Fruit fly (Drosophila melanogaster) whole organism, prepupa: Measurements from ENCODE around the gene mdlc.

ENCODE experiments used
- Blimp-1 ChIP-seq: fragments of 200-800 bp; sonication (Bioruptor generic); optimal IDR thresholded peaks from 3 replicates; lab custom pipeline; 2017; ENCODE audit warnings: missing biosample characterization, missing genetic modification characterization, mild to moderate bottlenecking, moderate library complexity, missing genetic modification reagents
- CG10631 ChIP-seq: fragments of 200-800 bp; sonication (Bioruptor generic); optimal IDR thresholded peaks from 2 replicates; lab custom pipeline; 2016; ENCODE audit warnings: missing biosample characterization, missing genetic modification characterization
- CG10669 ChIP-seq: fragments of 200-800 bp; sonication (Bioruptor generic); optimal IDR thresholded peaks from 3 replicates; lab custom pipeline; 2018; ENCODE audit warnings: missing biosample characterization, mild to moderate bottlenecking, missing genetic modification characterization, moderate library complexity
- CG11294 ChIP-seq: fragments of 200-800 bp; sonication (Bioruptor generic); IDR thresholded peaks from 2 replicates; pipeline ENCODE4 v1.3.6; 2022; ENCODE audit warnings: missing biosample characterization, missing genetic modification characterization
- CG11762 ChIP-seq: fragments of 200-800 bp; sonication (Bioruptor generic); optimal IDR thresholded peaks from 3 replicates; lab custom pipeline; 2016; ENCODE audit warnings: missing biosample characterization, missing genetic modification characterization; ENCODE audit not compliant: insufficient read depth
- CG15336 ChIP-seq: fragments of 200-800 bp; sonication (Bioruptor generic); IDR thresholded peaks from 2 replicates; pipeline ENCODE4 v1.3.6; 2022; ENCODE audit warnings: missing biosample characterization, missing genetic modification characterization
- CG1621 ChIP-seq: fragments of 200-800 bp; sonication (Bioruptor generic); optimal IDR thresholded peaks from 3 replicates; lab custom pipeline; 2018; ENCODE audit warnings: missing biosample characterization, mild to moderate bottlenecking, missing genetic modification characterization
- CG16779 ChIP-seq: fragments of 200-800 bp; sonication (Bioruptor generic); optimal IDR thresholded peaks from 3 replicates; lab custom pipeline; 2017; ENCODE audit warnings: missing biosample characterization, mild to moderate bottlenecking, missing genetic modification characterization
- CG31627 ChIP-seq: fragments of 200-800 bp; sonication (Bioruptor generic); optimal IDR thresholded peaks from 3 replicates; lab custom pipeline; 2016; ENCODE audit warnings: missing biosample characterization, missing genetic modification characterization
- CG3919 ChIP-seq: fragments of 200-800 bp; sonication (Bioruptor generic); optimal IDR thresholded peaks from 3 replicates; lab custom pipeline; 2016; ENCODE audit warnings: missing biosample characterization, missing genetic modification characterization
- CG4318 ChIP-seq: fragments of 200-800 bp; sonication (Bioruptor generic); optimal IDR thresholded peaks from 3 replicates; lab custom pipeline; 2017; ENCODE audit warnings: missing biosample characterization, mild to moderate bottlenecking, missing genetic modification characterization
- CG6163 ChIP-seq: fragments of 200-800 bp; sonication (Bioruptor generic); IDR thresholded peaks from 3 replicates; pipeline ENCODE4 v1.3.6; 2022; ENCODE audit warnings: missing biosample characterization, missing genetic modification characterization
- CG6276 ChIP-seq: fragments of 200-800 bp; sonication (Bioruptor generic); optimal IDR thresholded peaks from 2 replicates; lab custom pipeline; 2017; ENCODE audit warnings: missing biosample characterization, mild to moderate bottlenecking, missing genetic modification characterization
- CG6808 ChIP-seq: fragments of 200-800 bp; sonication (Bioruptor generic); optimal IDR thresholded peaks from 3 replicates; lab custom pipeline; 2017; ENCODE audit warnings: missing biosample characterization, missing genetic modification characterization, mild to moderate bottlenecking, moderate library complexity, missing genetic modification reagents
- CG7368 ChIP-seq: fragments of 200-800 bp; sonication (Bioruptor generic); optimal IDR thresholded peaks from 3 replicates; lab custom pipeline; 2016; ENCODE audit warnings: missing biosample characterization, missing genetic modification characterization
- CG8119 ChIP-seq: fragments of 200-800 bp; sonication (Bioruptor generic); IDR thresholded peaks from 3 replicates; pipeline ENCODE4 v1.3.6; 2022; ENCODE audit warnings: missing biosample characterization, missing genetic modification characterization
- CG8319 ChIP-seq: fragments of 200-800 bp; sonication (Bioruptor generic); optimal IDR thresholded peaks from 3 replicates; lab custom pipeline; 2016; ENCODE audit warnings: missing biosample characterization, missing genetic modification characterization
- CG8632 ChIP-seq: fragments of 200-800 bp; sonication (Bioruptor generic); optimal IDR thresholded peaks from 3 replicates; lab custom pipeline; 2016; ENCODE audit warnings: missing biosample characterization, missing genetic modification characterization
- CG9139 ChIP-seq: fragments of 200-800 bp; sonication (Bioruptor generic); optimal IDR thresholded peaks from 3 replicates; lab custom pipeline; 2017; ENCODE audit warnings: missing biosample characterization, mild to moderate bottlenecking, missing genetic modification characterization
- Eip75B ChIP-seq: fragments of 200-800 bp; sonication (Bioruptor generic); optimal IDR thresholded peaks from 3 replicates; lab custom pipeline; 2016; ENCODE audit warnings: missing biosample characterization, missing genetic modification characterization
- Eip78C ChIP-seq: fragments of 200-800 bp; sonication (Bioruptor generic); peaks from one replicate; lab custom pipeline; 2016; ENCODE audit warnings: missing biosample characterization, missing genetic modification characterization
- Eip93F ChIP-seq: fragments of 200-800 bp; sonication (Bioruptor generic); optimal IDR thresholded peaks from 2 replicates; lab custom pipeline; 2016; ENCODE audit warnings: missing biosample characterization, mild to moderate bottlenecking, missing genetic modification characterization
- Ets21C ChIP-seq: fragments of 200-800 bp; sonication (Bioruptor generic); optimal IDR thresholded peaks from 3 replicates; lab custom pipeline; 2016; ENCODE audit warnings: missing biosample characterization, missing genetic modification characterization
- Hr38 ChIP-seq: sonication (Bioruptor generic); optimal IDR thresholded peaks from 2 replicates; lab custom pipeline; 2016; ENCODE audit warnings: missing biosample characterization, missing genetic modification characterization
- Hr4 ChIP-seq: fragments of 200-800 bp; sonication (Bioruptor generic); optimal IDR thresholded peaks from 3 replicates; lab custom pipeline; 2016; ENCODE audit warnings: missing biosample characterization, missing genetic modification characterization
- Lpt ChIP-seq: fragments of 200-800 bp; sonication (Bioruptor generic); optimal IDR thresholded peaks from 3 replicates; lab custom pipeline; 2016; ENCODE audit warnings: missing biosample characterization, missing genetic modification characterization
- Met ChIP-seq: fragments of 200-800 bp; sonication (Bioruptor generic); optimal IDR thresholded peaks from 3 replicates; lab custom pipeline; 2016; ENCODE audit warnings: missing biosample characterization, missing genetic modification characterization
- OdsH ChIP-seq: fragments of 200-800 bp; sonication (Bioruptor generic); optimal IDR thresholded peaks from 3 replicates; lab custom pipeline; 2016; ENCODE audit warnings: missing biosample characterization, missing genetic modification characterization
- Smox ChIP-seq: fragments of 200-800 bp; sonication (Bioruptor generic); optimal IDR thresholded peaks from 3 replicates; lab custom pipeline; 2016; ENCODE audit warnings: missing biosample characterization, missing genetic modification characterization
- achi ChIP-seq: fragments of 200-800 bp; sonication (Bioruptor generic); optimal IDR thresholded peaks from 3 replicates; lab custom pipeline; 2016; ENCODE audit warnings: missing biosample characterization, missing genetic modification characterization
- acj6 ChIP-seq: fragments of 200-800 bp; sonication (Bioruptor generic); optimal IDR thresholded peaks from 3 replicates; lab custom pipeline; 2016; ENCODE audit warnings: missing biosample characterization, missing genetic modification characterization
- cyc ChIP-seq: fragments of 200-800 bp; sonication (Bioruptor generic); optimal IDR thresholded peaks from 3 replicates; lab custom pipeline; 2016; ENCODE audit warnings: missing biosample characterization, missing genetic modification characterization
- dsx ChIP-seq: fragments of 200-800 bp; optimal IDR thresholded peaks from 3 replicates; lab custom pipeline; 2019; ENCODE audit warnings: missing biosample characterization, mild to moderate bottlenecking, missing genetic modification characterization, moderate library complexity; ENCODE audit not compliant: poor library complexity, severe bottlenecking
- esn ChIP-seq: fragments of 200-800 bp; sonication (Bioruptor generic); optimal IDR thresholded peaks from 2 replicates; lab custom pipeline; 2016; ENCODE audit warnings: missing biosample characterization, mild to moderate bottlenecking, missing genetic modification characterization, moderate library complexity
- fd59A ChIP-seq: fragments of 200-800 bp; sonication (Bioruptor generic); optimal IDR thresholded peaks from 2 replicates; lab custom pipeline; 2017; ENCODE audit warnings: missing biosample characterization, mild to moderate bottlenecking, missing genetic modification characterization, missing genetic modification reagents
- fd85E ChIP-seq: fragments of 200-800 bp; sonication (Bioruptor generic); optimal IDR thresholded peaks from 3 replicates; lab custom pipeline; 2016; ENCODE audit warnings: missing biosample characterization, missing genetic modification characterization
- fkh ChIP-seq: fragments of 200-800 bp; sonication (Bioruptor generic); optimal IDR thresholded peaks from 3 replicates; lab custom pipeline; 2017; ENCODE audit warnings: missing biosample characterization, mild to moderate bottlenecking, missing genetic modification characterization, moderate library complexity
- lz ChIP-seq: fragments of 200-800 bp; sonication (Bioruptor generic); optimal IDR thresholded peaks from 3 replicates; lab custom pipeline; 2016; ENCODE audit warnings: missing biosample characterization, missing genetic modification characterization
- pdm3 ChIP-seq: fragments of 200-800 bp; sonication (Bioruptor generic); optimal IDR thresholded peaks from 3 replicates; lab custom pipeline; 2016; ENCODE audit warnings: missing biosample characterization, missing genetic modification characterization
- salr ChIP-seq, 2 experiments: fragments of 200-800 bp; sonication (Bioruptor generic); optimal IDR thresholded peaks; 3 replicates each; lab custom pipeline; 2016 to 2018; ENCODE audit warnings: missing biosample characterization in 2 of 2, missing genetic modification characterization in 2 of 2, mild to moderate bottlenecking in 1 of 2
- spab ChIP-seq: fragments of 200-800 bp; sonication (Bioruptor generic); optimal IDR thresholded peaks from 2 replicates; lab custom pipeline; 2017; ENCODE audit warnings: missing biosample characterization, mild to moderate bottlenecking, missing genetic modification characterization, missing genetic modification reagents
- ss ChIP-seq, 2 experiments: fragments of 200-800 bp; sonication (Bioruptor generic); optimal IDR thresholded peaks; 2 replicates in 1 of 2; 3 replicates in 1 of 2; lab custom pipeline; 2017 to 2018; ENCODE audit warnings: mild to moderate bottlenecking in 2 of 2, missing biosample characterization in 2 of 2, missing genetic modification characterization in 2 of 2, moderate library complexity in 1 of 2
- svp ChIP-seq: fragments of 200-800 bp; sonication (Bioruptor generic); peaks from one replicate; lab custom pipeline; 2016; ENCODE audit warnings: missing biosample characterization, missing genetic modification characterization
- topi ChIP-seq: fragments of 200-800 bp; sonication (Bioruptor generic); optimal IDR thresholded peaks from 3 replicates; lab custom pipeline; 2016; ENCODE audit warnings: missing biosample characterization, missing genetic modification characterization

Gene mdlc

dm6 chr3R:20057501-20057900, at the start of gene mdlc:
mdlc (plus strand) TSS chr3R:20057748.
- TF ChIP-seq CG10631 (GFP tag; lab: Kevin White, UChicago), result peak; percentile 14
- no peak for TF ChIP-seq CG8319 (GFP tag; lab: Kevin White, UChicago)
- peak; percentile 71 for TF ChIP-seq svp (GFP tag; lab: Kevin White, UChicago)
- peak; percentile 87 for TF ChIP-seq fkh
- TF ChIP-seq CG4318 (GFP tag; lab: Kevin White, UChicago), result no peak

- TF ChIP-seq Lpt (GFP tag; lab: Kevin White, UChicago), result no peak
- peak; percentile 11 for TF ChIP-seq CG7368
- no peak for TF ChIP-seq ss (GFP tag; optimal IDR thresholded peaks at IDR 0.05; lab: Kevin White, UChicago)
- no peak for TF ChIP-seq Eip75B (GFP tag; lab: Kevin White, UChicago)
- peak; percentile 79 for TF ChIP-seq cyc
- TF ChIP-seq esn, result peak; percentile 30
- no peak for TF ChIP-seq CG10669 (GFP tag; lab: Kevin White, UChicago)
- no peak for TF ChIP-seq topi
- no peak for TF ChIP-seq salr (GFP tag; optimal IDR thresholded peaks at IDR 0.05; lab: Kevin White, UChicago)
- TF ChIP-seq Smox, result no peak
- TF ChIP-seq Eip78C (GFP tag; lab: Kevin White, UChicago), result peak; percentile 83
- no peak for TF ChIP-seq CG6808 (GFP tag; lab: Kevin White, UChicago)
- peak; percentile 49 for TF ChIP-seq CG6163 (GFP tag; lab: Robert Waterston, UW)
- no peak for TF ChIP-seq OdsH
- TF ChIP-seq lz (GFP tag; lab: Kevin White, UChicago), result peak; percentile 28
- peak; percentile 22 for TF ChIP-seq Blimp-1
- no peak for TF ChIP-seq Hr38 (GFP tag; lab: Kevin White, UChicago)
- no peak for TF ChIP-seq CG1621 (tag; lab: Kevin White, UChicago)
- TF ChIP-seq svp (GFP tag; lab: Kevin White, UChicago), result no peak
- peak; percentile 29; the same call in 1 of the 3 replicates for TF ChIP-seq CG8119 (GFP tag; lab: Robert Waterston, UW)
- no peak for TF ChIP-seq Hr4 (GFP tag; lab: Kevin White, UChicago)
- no peak for TF ChIP-seq Eip93F (GFP tag; lab: Kevin White, UChicago)
- TF ChIP-seq CG11762 (GFP tag; lab: Kevin White, UChicago), result peak; percentile 36
- TF ChIP-seq achi, result no peak
- no peak for TF ChIP-seq CG4318 (GFP tag; lab: Kevin White, UChicago)
- TF ChIP-seq CG11294 (GFP tag; lab: Robert Waterston, UW), result no peak
- no peak for TF ChIP-seq fkh
- no peak for TF ChIP-seq spab (GFP tag; lab: Kevin White, UChicago)
- TF ChIP-seq acj6, result no peak
- no peak for TF ChIP-seq Ets21C (GFP tag; lab: Kevin White, UChicago)
- peak; percentile 47 for TF ChIP-seq CG10631 (GFP tag; lab: Kevin White, UChicago)
- peak; percentile 61 for TF ChIP-seq CG3919 (GFP tag; lab: Kevin White, UChicago)
- TF ChIP-seq CG16779 (tag; lab: Kevin White, UChicago), result no peak
- TF ChIP-seq CG8632, result no peak
- TF ChIP-seq CG31627 (GFP tag; lab: Kevin White, UChicago), result no peak
- TF ChIP-seq fd59A (GFP tag; lab: Kevin White, UChicago), result no peak
- TF ChIP-seq dsx (GFP tag; lab: Kevin White, UChicago), result no peak
- no peak for TF ChIP-seq Met (GFP tag; lab: Kevin White, UChicago)
- TF ChIP-seq CG6276 (GFP tag; lab: Kevin White, UChicago), result no peak
- no peak for TF ChIP-seq fd85E
- no peak for TF ChIP-seq CG9139 (GFP tag; lab: Kevin White, UChicago)
- no peak for TF ChIP-seq CG15336 (GFP tag; lab: Robert Waterston, UW)
- no peak for TF ChIP-seq pdm3 (GFP tag; lab: Kevin White, UChicago)
- TF ChIP-seq, all 60 proteins: peak for 11
These were observed 49.0 kb upstream of the mdlc start, which contains the start of the genes Hs6st and MED25 for dm6 chr3R:20008372-20009051. Hs6st (minus strand) TSS chr3R:20008512. MED25 (plus strand) TSS chr3R:20008947.
